Fruit fly (Drosophila melanogaster) S2 (cell line): ENCODE measurements around the gene Mob2.

ENCODE experiments used
- CG8478 ChIP-seq: fragments of >200 bp; optimal IDR thresholded peaks from 2 replicates; lab custom pipeline; 2018
- CTCF ChIP-seq, 2 experiments: fragments of >200 bp; optimal IDR thresholded peaks; 2 replicates each; lab custom pipeline; 2018

Mob2 gene

DNA sequence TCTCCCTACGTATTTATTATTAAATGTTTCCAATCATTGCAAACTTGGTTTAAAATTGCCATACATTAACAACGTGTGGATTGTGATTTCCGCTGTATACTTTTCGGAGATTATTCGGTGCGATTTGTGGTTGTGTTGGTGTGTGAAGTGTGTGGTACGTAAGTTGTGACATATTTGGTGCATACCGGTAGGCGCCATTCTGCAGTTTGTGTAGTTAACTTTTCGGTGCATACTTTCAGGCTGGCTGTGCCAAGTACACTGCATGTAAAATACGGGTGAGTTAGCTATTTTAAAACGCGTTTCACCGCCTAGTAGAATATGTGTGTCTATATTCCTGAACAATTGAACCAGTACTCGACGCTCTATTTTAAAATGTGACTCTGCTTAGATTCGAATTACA lies 38.7 kb downstream of the Mob2 start:
- TF ChIP-seq CG8478 (lab: Kevin White, UChicago) (no peak), CTCF (optimal IDR thresholded peaks at IDR 0.05; lab: Kevin White, UChicago) (peak; percentile 74 to 75)

DNA sequence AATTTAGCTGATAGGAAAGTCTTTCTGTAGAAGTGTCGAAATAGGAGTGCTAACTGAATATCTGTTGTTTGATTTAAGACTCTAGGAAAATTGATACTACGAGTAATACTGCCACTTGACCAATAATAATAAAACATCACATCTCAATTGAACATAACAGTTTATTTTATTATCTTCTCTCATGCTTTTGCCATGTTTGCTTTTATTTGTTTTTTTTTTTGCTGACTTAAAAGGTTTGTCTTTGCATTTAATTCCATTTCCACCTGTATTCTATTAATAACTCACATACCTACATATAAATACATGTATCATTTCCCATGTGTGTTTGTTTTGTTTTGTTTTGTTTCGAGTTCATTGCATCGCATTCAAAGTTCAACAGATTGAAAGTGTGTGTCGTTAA lies 39.4 kb downstream of the Mob2 start, which contains the start of the genes CG11714 and Fuca:
TSS of gene CG11714 (minus strand) at position 101 of the 400 bp plus-strand sequence.
TSS of gene Fuca (minus strand) at position 101 of the 400 bp plus-strand sequence.
- TF ChIP-seq CTCF (optimal IDR thresholded peaks at IDR 0.05; lab: Kevin White, UChicago) (no peak), CG8478 (lab: Kevin White, UChicago) (no peak)

DNA sequence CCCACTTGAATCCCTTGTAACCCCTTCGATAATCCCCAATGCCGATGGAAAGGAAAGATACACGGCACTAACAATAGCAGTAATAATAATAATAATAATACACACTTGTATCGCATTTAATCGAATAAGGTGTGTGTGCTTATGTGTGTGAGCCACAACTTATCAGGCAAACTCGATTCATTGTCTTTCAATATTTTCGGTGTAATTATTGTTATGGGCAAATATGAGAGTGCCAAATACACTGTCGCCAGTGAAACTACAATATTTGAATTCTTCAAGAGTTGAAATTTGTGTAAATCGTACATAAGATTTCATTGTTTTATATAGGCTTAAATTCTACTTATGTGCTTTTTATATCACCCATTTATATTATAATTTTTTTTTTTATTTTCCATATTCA lies 45.8 kb downstream of the Mob2 start:
- TF ChIP-seq CG8478 (lab: Kevin White, UChicago) (no peak), CTCF (optimal IDR thresholded peaks at IDR 0.05; lab: Kevin White, UChicago) (no peak)

DNA sequence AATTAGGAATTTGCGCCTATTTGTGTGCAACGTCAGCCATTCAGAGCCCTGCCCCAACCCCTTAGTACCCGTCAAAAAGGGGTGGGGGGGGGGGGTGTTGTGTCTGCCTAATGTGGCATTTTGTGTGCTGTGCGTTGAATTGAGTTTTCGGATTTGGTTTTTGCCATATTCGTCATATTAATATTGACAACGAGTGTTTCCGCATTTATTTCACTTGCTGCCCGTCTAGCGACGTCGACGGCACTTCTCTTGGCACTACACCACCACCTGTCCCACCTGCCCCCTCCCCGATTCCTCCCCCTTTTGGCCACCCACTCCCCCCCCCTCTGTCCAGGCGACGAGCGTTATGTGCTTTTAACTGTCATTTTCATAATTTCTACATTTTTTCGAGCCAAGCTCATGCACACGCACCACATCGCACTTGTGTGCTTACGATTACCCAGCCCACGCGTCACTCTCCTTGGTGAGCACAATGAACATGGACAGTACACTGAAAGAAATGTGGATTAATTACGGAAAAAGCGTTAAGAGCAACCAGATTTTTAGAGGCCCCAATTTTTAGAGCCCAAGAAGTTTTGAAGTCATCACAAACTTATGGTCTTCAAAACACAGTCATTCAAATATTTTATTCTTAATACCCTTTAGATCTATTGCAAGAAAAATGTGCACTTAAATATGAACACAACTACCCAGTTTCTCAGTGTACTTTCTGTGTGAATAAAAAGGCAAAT lies 46.5 kb downstream of the Mob2 start:
- no peak for TF ChIP-seq CG8478 (lab: Kevin White, UChicago)
- TF ChIP-seq CTCF (optimal IDR thresholded peaks at IDR 0.05; lab: Kevin White, UChicago): no peak

DNA sequence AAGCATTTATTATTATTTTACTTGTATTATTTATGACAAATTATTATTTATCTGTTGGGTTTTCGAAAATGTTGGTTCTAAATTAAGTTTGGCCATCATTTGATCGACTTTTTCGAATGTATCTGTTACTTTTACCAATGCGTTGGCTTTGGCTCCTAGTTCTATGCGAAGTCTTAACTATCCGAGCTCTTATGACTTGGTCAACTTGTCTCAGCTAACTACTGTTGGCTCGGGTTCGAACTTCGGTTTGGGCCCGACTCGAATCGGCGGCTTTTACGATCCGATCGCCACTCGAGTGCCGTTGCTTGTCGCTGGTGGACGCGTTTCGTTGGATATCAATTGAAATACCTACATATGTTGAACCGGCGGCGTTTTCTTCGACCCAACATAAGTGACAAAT lies 48.6 kb downstream of the Mob2 start, which contains the start of gene CG7512:
TSS of gene CG7512 (plus strand) at position 301 of the 400 bp plus-strand sequence.
- no peak for TF ChIP-seq CTCF (optimal IDR thresholded peaks at IDR 0.05; lab: Kevin White, UChicago)
- TF ChIP-seq CG8478 (lab: Kevin White, UChicago): no peak

DNA sequence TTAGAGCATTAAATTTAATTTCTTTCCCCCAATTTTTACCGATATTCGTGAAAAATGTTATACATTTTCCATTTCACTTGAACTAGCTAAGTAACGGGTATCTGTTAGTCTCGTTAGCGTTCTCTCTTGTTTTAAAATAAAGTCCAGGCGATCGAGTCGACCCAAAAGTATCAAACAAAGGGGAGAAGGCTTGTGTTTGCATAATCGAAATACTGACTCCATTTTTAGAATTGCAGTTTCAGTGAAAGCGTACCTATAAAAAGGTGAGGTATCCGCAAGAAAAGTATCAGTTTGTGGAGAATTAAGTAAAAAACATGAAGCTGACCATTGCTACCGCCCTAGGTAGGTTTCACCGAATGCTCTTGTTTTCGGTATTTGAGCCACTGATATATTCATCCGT lies 50.1 kb downstream of the Mob2 start, which contains the start of gene Sgs3:
TSS of gene Sgs3 (plus strand) at position 301 of the 400 bp plus-strand sequence.
- TF ChIP-seq CTCF (optimal IDR thresholded peaks at IDR 0.05; lab: Kevin White, UChicago) (no peak), CG8478 (lab: Kevin White, UChicago) (no peak)

DNA sequence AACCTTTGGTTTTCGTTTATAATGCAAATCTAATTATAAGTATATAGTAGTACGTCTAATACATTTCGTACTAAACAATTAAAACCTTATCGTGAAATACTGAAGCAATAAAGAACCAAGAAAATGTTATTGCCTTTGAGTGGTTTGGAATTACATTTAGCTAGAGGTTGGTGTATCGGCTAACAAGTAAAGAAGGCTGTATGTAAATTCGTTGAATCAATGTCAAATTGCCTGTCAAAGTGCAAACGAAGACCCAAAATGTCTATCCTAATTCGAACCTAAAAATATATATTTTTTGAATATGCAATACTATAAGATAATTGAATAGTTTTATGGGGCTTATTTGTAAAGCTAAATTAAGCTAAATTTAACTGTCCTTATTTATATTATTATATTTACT lies 50.8 kb downstream of the Mob2 start:
- peak; percentile 30 to 62 for TF ChIP-seq CTCF (optimal IDR thresholded peaks at IDR 0.05; lab: Kevin White, UChicago)
- no peak for TF ChIP-seq CG8478 (lab: Kevin White, UChicago)

DNA sequence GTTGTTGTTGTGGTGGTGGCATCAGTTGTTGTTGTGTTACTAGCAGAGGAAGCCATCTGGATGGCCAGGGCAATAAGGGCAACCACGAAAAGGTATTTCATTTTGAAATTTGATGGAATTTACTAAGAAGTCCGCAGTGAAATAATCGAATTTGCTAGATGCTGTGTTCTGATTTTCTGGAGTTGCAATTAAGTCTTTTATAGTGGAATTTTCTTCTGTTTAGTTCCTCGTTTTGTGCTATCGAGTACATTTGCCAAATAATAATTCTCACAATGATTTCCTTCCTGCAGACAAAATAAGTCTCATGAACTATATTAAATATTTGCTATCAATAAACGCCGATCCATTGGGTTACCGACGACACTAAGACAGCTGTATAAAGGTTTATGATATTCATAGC lies 51.5 kb downstream of the Mob2 start, which contains the start of gene CG33272:
TSS of gene CG33272 (minus strand) at position 101 of the 400 bp plus-strand sequence.
- TF ChIP-seq CTCF (optimal IDR thresholded peaks at IDR 0.05; lab: Kevin White, UChicago): no peak
- no peak for TF ChIP-seq CG8478 (lab: Kevin White, UChicago)

DNA sequence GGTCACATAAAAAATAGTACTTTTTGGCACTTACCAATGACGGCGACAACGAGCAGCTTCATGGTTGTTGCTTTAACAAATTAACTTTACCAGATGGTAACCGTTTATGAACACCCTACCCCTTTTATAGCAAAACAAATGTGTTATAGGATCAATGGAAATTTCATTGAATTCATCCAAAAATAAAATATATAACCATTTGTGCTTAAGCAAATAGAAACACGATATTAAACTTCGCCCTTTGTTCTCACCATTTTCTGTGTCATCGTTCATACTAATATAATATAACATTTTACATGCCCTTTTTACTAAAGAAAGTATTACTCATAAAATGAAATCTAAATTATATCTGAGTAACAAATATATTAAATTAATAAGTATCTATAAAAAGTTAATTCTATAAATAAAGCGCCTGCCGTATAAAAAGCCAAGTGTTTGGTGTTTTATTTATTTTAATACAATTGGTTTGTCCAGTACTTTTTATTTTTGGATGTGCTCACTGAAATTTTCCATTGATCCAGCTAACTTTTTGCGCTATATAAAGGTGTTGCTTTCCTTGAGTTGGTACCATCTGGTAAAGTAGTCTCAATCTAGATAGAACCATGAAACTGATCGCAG lies 52.6 kb downstream of the Mob2 start, which contains the start of the genes Sgs8 and Sgs7:
TSS of gene Sgs8 (minus strand) at position 101 of the 618 bp plus-strand sequence.
TSS of gene Sgs7 (plus strand) at position 568 of the 618 bp plus-strand sequence.
- TF ChIP-seq CTCF (optimal IDR thresholded peaks at IDR 0.05; lab: Kevin White, UChicago) (no peak), CG8478 (lab: Kevin White, UChicago) (no peak)

DNA sequence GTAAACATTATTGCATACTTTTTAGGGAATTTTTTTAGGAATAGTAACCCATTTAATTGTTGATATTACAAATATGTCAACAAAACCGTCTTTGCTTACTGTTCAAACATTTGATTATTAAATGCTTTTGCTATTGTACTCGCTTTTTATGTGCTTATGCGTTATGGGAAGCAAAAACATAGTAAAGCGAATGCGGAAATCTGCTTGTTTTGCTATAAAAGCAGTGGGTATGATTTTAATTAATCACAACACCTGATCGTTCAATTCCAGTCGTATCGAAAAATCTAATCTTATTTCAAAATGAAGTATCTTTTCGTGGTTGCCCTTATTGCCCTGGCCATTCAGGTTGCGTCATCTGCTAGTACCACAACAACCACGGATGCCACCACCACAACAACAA lies 53.7 kb downstream of the Mob2 start, which contains the start of gene CG33500:
TSS of gene CG33500 (plus strand) at position 301 of the 400 bp plus-strand sequence.
- TF ChIP-seq CG8478 (lab: Kevin White, UChicago) (no peak), CTCF (optimal IDR thresholded peaks at IDR 0.05; lab: Kevin White, UChicago) (no peak)

DNA sequence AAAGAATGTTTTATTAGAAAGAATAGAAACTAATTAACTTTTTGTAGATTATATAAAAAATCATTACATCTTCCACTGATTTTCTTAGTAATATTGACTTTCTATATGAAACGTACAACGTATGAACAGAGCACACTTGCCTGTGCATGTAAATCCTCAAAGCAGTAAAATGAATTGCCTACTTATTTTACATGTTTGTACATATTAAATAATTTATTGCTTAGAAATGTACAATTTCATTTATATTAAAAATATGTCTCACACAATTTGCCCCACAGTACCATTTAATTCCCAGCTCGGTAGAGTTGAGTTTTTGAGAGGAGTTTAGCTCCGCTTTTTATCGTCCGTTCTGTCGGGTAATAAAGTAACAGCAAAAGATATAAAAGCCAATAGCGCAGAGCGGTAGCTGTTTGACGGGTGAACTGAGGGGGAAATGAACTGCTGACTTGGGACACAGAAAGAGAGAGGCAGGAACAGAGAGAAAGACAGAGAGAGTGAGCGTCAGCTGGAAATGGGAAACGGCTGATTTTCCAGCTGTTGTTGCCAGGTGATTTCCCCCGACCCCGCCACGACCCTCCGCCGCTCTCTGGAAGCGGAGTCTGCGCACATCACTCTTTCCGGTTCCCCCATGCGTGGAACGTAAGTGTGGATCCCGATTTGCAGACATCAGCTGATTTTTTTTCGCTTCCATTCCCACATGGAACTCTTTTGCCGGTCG lies 68.8 kb downstream of the Mob2 start:
- no peak for TF ChIP-seq CTCF (optimal IDR thresholded peaks at IDR 0.05; lab: Kevin White, UChicago)
- no peak for TF ChIP-seq CG8478 (lab: Kevin White, UChicago)

DNA sequence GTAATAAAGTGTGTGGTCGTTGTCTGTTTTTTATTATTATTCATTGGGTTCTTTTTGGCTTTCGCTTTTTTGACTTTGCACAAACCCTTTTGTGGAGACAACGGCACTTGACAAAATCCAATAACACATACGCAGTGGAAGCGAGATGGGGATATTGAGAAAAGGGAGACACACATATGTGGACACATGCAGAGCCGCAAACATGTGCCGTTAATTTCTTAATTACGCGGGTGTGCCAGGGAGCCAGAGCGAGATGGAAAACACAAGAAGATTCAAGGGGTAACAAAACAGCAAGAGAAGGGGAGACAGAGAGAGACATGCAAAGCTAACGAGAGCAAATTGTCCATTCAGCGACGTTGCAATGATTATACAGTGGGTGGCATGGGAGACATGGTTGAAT lies 69.6 kb downstream of the Mob2 start:
- TF ChIP-seq CTCF (optimal IDR thresholded peaks at IDR 0.05; lab: Kevin White, UChicago): no peak
- TF ChIP-seq CG8478 (lab: Kevin White, UChicago): no peak

DNA sequence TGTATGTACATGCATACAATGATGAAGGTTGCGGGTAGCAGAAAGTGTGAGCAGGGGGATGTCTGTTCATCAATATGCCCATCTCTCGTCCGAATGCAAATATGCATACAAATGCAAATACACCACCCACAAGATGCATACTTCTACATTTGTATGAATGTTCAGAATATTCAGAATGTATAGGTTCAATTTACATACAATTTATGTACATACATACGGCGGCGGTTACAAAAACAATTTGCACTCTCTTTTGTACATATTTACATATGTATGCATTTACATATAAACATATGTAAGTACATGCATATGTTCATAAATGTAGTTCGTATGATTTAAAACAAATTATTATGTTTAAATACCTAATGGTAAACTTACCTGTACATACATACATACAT lies 70.2 kb downstream of the Mob2 start:
- TF ChIP-seq CTCF (optimal IDR thresholded peaks at IDR 0.05; lab: Kevin White, UChicago) (no peak), CG8478 (lab: Kevin White, UChicago) (no peak)

DNA sequence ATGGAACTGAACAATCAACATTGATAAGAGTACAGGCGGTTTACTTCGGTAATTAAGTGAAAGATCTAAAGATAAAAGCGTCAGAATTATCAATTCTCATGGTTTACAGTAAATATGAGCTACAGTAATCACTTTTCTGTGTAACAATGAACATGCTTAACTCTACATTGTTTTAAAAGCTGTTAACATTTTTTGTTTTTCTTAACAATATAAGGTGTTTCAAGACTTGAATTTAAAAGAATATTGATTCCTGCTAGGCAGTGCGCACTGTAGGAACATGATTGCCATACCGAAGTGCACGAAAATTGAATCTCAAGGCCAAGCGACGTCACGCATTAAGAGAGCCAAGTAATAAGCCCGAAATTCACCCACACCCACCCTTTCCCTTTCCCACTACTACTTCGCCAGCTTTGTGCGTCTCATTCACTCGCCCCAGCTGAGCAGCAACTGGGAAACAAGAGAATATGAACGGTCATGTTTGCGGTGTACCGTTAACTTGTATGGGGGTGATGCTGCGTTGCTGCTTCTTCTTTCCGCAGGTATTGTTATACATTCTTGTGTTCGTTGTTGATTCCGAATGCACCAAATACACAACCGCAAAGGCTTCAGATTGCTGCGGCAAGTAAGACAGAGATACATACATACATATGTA lies 70.7 kb downstream of the Mob2 start:
- no peak for TF ChIP-seq CTCF (optimal IDR thresholded peaks at IDR 0.05; lab: Kevin White, UChicago)
- TF ChIP-seq CG8478 (lab: Kevin White, UChicago): no peak
